Worm (Caenorhabditis elegans) whole organism, early embryonic: ENCODE results near the gene F07A11.4.

Source experiments
- B0310.2 ChIP-seq: sonication (generic microtip); optimal IDR thresholded peaks from 2 replicates; lab custom pipeline; 2016; ENCODE audit warnings: mild to moderate bottlenecking, missing genetic modification characterization, missing compliant biosample characterization
- F13C5.2 ChIP-seq: sonication (generic microtip); optimal IDR thresholded peaks from 2 replicates; lab custom pipeline; 2017; ENCODE audit warnings: mild to moderate bottlenecking, missing genetic modification characterization, inconsistent platforms, missing compliant biosample characterization
- aly-1 ChIP-seq: sonication (generic microtip); optimal IDR thresholded peaks from 2 replicates; lab custom pipeline; 2016; ENCODE audit warnings: missing genetic modification characterization, missing compliant biosample characterization
- ama-1 ChIP-seq: fragments of 150-350 bp; optimal IDR thresholded peaks from 2 replicates; lab custom pipeline; 2014
- ceh-13 ChIP-seq: fragments of 200-800 bp; sonication (Bioruptor generic); optimal IDR thresholded peaks from 2 replicates; lab custom pipeline; 2018; ENCODE audit warnings: mild to moderate bottlenecking, missing genetic modification characterization, missing compliant biosample characterization
- ceh-36 ChIP-seq: sonication (generic microtip); optimal IDR thresholded peaks from 2 replicates; lab custom pipeline; 2016; ENCODE audit warnings: missing genetic modification characterization, inconsistent platforms, missing compliant biosample characterization
- ets-7 ChIP-seq: sonication (generic microtip); optimal IDR thresholded peaks from 2 replicates; lab custom pipeline; 2016; ENCODE audit warnings: missing genotype, missing genetic modification characterization, missing compliant biosample characterization
- flt-1 ChIP-seq: fragments of 200-800 bp; sonication (Bioruptor generic); IDR thresholded peaks from 2 replicates; pipeline ENCODE4 v1.3.6; 2022; ENCODE audit warnings: missing genetic modification characterization, missing compliant biosample characterization
- hmbx-1 ChIP-seq: sonication (generic microtip); optimal IDR thresholded peaks from 2 replicates; lab custom pipeline; 2016; ENCODE audit warnings: mild to moderate bottlenecking, missing genetic modification characterization, missing compliant biosample characterization
- hmg-4 ChIP-seq: fragments of 200-800 bp; sonication (Bioruptor generic); optimal IDR thresholded peaks from 2 replicates; lab custom pipeline; 2018; ENCODE audit warnings: mild to moderate bottlenecking, missing genetic modification characterization, missing compliant biosample characterization
- hnd-1 ChIP-seq: sonication (generic microtip); optimal IDR thresholded peaks from 2 replicates; lab custom pipeline; 2016; ENCODE audit warnings: missing genetic modification characterization, missing compliant biosample characterization
- pes-1 ChIP-seq: fragments of 200-800 bp; sonication (Bioruptor generic); IDR thresholded peaks from 2 replicates; pipeline ENCODE4 v1.3.6; 2022; ENCODE audit warnings: missing genetic modification reagents, missing genetic modification characterization, missing compliant biosample characterization
- scrt-1 ChIP-seq: fragments of 200-800 bp; sonication (Bioruptor generic); IDR thresholded peaks from 2 replicates; pipeline ENCODE4 v1.3.6; 2022; ENCODE audit warnings: missing genetic modification characterization, missing compliant biosample characterization
- sea-1 ChIP-seq: fragments of 200-800 bp; sonication (Bioruptor generic); conservative IDR thresholded peaks from 2 replicates; pipeline ENCODE4 v1.3.6; 2022; ENCODE audit warnings: missing genetic modification characterization, missing compliant biosample characterization
- tbx-11 ChIP-seq: fragments of 200-800 bp; sonication (Bioruptor generic); IDR thresholded peaks from 2 replicates; pipeline ENCODE4 v1.3.6; 2022; ENCODE audit warnings: missing genetic modification characterization, missing compliant biosample characterization
- tbx-37 ChIP-seq: fragments of 200-800 bp; sonication (Bioruptor generic); conservative IDR thresholded peaks from 2 replicates; pipeline ENCODE4 v1.3.6; 2022; ENCODE audit warnings: missing genetic modification reagents, missing genetic modification characterization, missing compliant biosample characterization
- tra-4 ChIP-seq: sonication (generic microtip); optimal IDR thresholded peaks from 2 replicates; lab custom pipeline; 2017; ENCODE audit warnings: missing genetic modification characterization, missing compliant biosample characterization

The F07A11.4 gene

DNA sequence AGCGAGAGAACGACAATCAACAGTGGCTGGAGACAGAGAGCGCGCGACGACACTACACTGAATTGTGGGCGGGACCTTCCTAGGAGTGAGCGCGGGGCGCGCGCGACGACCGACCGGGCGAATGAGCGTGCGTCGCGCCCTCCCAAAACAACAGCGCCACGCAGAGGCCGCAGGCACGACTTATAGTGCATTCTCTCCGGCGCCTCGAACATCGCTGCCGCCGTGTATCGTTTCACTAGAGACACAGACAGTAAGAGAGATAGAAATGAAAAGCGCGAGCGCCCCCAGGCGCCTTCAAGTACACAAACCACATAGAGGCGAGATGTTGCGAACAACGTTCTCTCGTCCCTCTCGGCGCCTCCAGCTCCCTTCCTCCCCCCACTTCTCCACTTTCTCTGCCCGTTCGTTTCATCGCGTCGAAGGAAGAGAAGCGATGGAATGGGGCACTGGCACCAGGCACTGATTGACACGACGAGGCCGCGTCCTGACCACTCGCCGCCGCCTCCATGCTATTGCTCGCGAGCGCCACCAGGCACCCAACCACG is 19.2 kb downstream of the F07A11.4 start:
- TF ChIP-seq tbx-11 (GFP tag; lab: Robert Waterston, UW) (no peak), tbx-37 (no peak), ama-1 (lab: Kevin White, UChicago) (no peak), pes-1 (peak; percentile 9; the same call in 1 of the 2 replicates), hmbx-1 (tag; lab: Kevin White, UChicago) (no peak), hmg-4 (GFP tag; lab: Kevin White, UChicago) (no peak), ceh-13 (GFP tag; lab: Kevin White, UChicago) (no peak), aly-1 (tag; lab: Kevin White, UChicago) (no peak), scrt-1 (no peak), B0310.2 (peak; percentile 70), hnd-1 (tag; lab: Kevin White, UChicago) (no peak), tra-4 (tag; lab: Kevin White, UChicago) (no peak), ets-7 (tag; lab: Kevin White, UChicago) (no peak), F13C5.2 (tag; lab: Kevin White, UChicago) (no peak)

DNA sequence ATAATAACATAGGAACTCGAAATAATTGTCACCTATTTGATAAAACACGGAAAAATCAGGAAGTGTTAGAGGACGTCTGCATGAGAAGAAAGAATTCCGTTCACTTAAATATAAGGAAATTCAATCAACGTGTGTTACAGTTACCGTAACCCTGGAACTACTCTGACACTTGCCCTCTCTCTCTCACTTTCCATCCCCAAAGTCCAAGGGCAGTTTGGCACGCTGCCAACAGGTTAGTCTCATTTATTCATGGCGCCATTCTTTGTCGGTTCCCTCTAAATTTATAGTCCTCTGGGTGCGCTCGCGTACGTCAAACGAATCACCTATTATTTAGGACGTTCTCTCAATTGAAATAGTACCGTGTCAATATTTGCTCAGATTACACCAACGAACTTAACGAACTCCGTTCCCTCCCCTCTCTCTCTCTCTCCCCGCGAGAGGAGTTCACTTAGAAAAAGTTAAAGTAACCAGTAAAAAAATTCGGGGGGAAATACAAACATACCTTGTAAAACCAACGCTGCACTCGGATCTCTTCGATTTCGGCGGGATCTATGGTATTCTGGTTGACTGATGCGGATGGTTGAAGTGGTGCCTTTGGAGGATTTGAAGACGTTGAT is 19.9 kb downstream of the F07A11.4 start:
- TF ChIP-seq aly-1 (tag; lab: Kevin White, UChicago) (no peak), pes-1 (no peak)

DNA sequence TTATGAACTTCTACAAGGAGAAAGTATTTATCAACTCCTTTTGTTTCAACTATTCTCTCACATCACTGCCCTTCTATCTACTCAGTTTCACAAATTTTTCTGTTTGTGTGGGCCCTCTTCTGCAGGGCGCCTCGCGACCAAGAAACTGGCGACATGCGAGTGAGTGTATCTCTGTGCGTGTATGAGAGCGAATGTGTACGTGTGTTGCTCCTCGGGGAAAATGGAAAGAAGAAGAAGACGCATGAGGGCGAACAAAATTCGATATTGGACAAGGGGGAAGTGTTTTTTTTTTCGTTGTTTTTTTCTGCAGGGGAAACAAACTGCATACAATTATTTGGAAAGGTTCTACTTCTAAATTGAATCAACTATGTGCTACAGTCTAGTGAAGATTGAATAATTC is 20.8 kb downstream of the F07A11.4 start:
- TF ChIP-seq ets-7 (tag; lab: Kevin White, UChicago): no peak
- TF ChIP-seq tbx-37: no peak
- TF ChIP-seq hnd-1 (tag; lab: Kevin White, UChicago): no peak
- no peak for TF ChIP-seq B0310.2
- TF ChIP-seq ceh-36: no peak
- TF ChIP-seq tbx-11 (GFP tag; lab: Robert Waterston, UW): no peak
- no peak for TF ChIP-seq ceh-13 (GFP tag; lab: Kevin White, UChicago)
- TF ChIP-seq scrt-1: no peak
- no peak for TF ChIP-seq hmg-4 (GFP tag; lab: Kevin White, UChicago)
- TF ChIP-seq tra-4 (tag; lab: Kevin White, UChicago): no peak

DNA sequence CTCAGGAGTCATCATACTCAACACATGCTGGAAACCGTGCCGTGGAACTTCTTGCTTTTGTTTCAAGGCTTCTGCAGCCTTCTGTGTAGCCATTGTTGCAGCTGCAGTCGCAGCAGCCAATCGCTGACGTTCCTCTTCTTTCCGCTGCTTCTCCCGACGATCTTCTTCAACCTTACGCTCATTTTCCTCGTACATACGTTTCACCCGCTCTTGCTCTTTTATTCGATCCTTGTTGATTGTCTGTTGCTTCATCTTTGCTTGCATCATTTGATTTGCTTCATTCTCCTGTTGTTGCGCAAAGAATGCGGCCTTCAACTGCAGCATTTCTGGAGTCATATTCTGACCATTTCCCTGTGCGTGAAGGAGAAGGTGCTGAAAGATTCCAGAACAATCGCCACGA is 21.8 kb downstream of the F07A11.4 start:
- TF ChIP-seq ama-1 (lab: Kevin White, UChicago) (no peak), aly-1 (tag; lab: Kevin White, UChicago) (peak; percentile 63), F13C5.2 (tag; lab: Kevin White, UChicago) (no peak), ceh-13 (GFP tag; lab: Kevin White, UChicago) (no peak), flt-1 (GFP tag; lab: Robert Waterston, UW) (no peak), tra-4 (tag; lab: Kevin White, UChicago) (no peak), hnd-1 (tag; lab: Kevin White, UChicago) (no peak), hmbx-1 (tag; lab: Kevin White, UChicago) (no peak)

DNA sequence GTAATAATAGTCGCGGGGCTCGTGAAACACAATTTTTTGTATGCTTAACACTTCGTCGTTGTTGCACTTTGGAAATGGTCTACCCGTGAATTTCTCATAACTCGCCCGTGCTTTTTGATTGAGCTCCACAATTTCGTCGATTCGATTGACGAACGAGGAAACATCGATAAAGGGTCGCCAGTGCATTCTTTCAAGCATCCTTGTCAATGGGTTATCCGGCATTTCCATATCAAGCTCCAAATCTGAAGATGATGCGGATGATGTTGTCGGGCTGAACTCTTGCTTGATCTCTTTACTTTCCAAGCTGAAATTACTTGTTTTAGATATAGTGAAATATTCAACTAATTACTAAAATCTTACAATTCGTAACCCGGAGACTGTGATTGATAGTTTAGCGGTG is 27.1 kb downstream of the F07A11.4 start:
- TF ChIP-seq scrt-1 (no peak), ets-7 (tag; lab: Kevin White, UChicago) (no peak), hnd-1 (tag; lab: Kevin White, UChicago) (no peak), tra-4 (tag; lab: Kevin White, UChicago) (no peak), aly-1 (tag; lab: Kevin White, UChicago) (no peak)

DNA sequence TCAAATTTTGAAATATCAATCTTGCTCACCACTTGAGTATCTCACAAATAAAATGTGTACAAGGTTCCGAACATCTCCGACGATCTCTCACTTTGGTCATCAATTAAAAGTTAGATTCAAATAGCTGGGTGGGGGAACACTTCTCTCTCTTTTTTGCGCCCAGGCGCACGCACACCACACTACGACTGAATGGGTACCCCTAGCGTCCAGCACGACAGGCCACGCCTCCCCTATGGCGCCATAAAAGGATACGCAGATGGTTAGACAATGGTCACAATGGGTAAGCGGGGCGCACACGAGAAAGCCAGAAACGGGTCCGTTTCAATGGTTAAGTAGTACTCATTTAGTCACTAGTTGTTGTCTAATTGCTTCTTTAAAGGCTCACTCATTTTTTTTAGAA is 29.1 kb downstream of the F07A11.4 start:
- TF ChIP-seq ceh-13 (GFP tag; lab: Kevin White, UChicago) (no peak), scrt-1 (no peak), aly-1 (tag; lab: Kevin White, UChicago) (no peak), ama-1 (lab: Kevin White, UChicago) (no peak), ets-7 (tag; lab: Kevin White, UChicago) (no peak), B0310.2 (peak; percentile 8), tbx-37 (no peak), pes-1 (no peak), flt-1 (GFP tag; lab: Robert Waterston, UW) (no peak), hnd-1 (tag; lab: Kevin White, UChicago) (no peak), F13C5.2 (tag; lab: Kevin White, UChicago) (no peak), ceh-36 (no peak), hmg-4 (GFP tag; lab: Kevin White, UChicago) (peak; percentile 3), tbx-11 (GFP tag; lab: Robert Waterston, UW) (no peak), hmbx-1 (tag; lab: Kevin White, UChicago) (no peak), tra-4 (tag; lab: Kevin White, UChicago) (no peak), sea-1 (0 out of 2 replicates have a peak, but pooled peaks have one; percentile 9)

DNA sequence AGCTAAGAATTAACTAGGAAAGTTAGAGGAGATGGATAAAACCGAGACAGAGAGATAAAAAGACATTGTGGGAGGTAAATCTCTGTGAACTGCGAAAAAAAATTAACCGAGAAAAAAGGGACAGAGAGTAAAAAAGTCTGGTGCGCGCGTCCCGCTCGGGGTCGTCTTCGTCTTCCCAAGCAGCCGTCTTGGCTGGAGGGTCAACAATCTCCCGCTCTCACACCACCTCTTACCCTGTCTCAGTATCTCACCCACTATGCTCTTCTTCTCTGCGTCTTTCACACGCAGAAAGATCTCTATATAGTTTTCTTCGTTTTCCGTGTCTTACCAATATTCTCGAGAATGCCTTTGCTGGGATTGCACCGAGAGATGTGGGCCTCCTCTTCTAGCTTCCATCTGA is 31.9 kb downstream of the F07A11.4 start:
- TF ChIP-seq hmg-4 (GFP tag; lab: Kevin White, UChicago): peak; percentile 63
- TF ChIP-seq tbx-11 (GFP tag; lab: Robert Waterston, UW): no peak
- no peak for TF ChIP-seq ets-7 (tag; lab: Kevin White, UChicago)

DNA sequence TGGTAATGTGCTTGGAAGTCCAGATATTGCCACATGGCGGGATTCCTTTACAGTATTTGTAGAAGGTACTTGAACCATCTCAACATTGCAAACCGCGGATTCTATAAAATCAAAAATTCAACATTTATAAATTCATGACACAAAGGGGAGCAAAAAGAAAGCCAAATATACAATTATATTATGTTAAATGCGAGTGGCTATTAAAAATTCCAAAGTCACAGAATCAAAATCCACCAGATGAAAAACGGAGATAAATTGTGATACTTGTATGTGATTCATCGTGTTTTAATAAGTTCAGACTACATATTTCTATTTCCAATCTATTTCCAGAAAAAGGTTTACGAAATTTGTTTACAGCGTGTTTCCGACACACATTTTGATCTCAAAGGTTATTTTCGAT is 32.7 kb downstream of the F07A11.4 start, which contains the start of gene din-1:
TSS of gene din-1 (minus strand) at position 101 of the 400 bp plus-strand sequence.
- TF ChIP-seq hmbx-1 (tag; lab: Kevin White, UChicago) (no peak), pes-1 (no peak), tra-4 (tag; lab: Kevin White, UChicago) (no peak), ets-7 (tag; lab: Kevin White, UChicago) (no peak), sea-1 (no peak), hnd-1 (tag; lab: Kevin White, UChicago) (no peak), tbx-11 (GFP tag; lab: Robert Waterston, UW) (no peak), aly-1 (tag; lab: Kevin White, UChicago) (no peak), hmg-4 (GFP tag; lab: Kevin White, UChicago) (no peak), ama-1 (lab: Kevin White, UChicago) (no peak), tbx-37 (no peak), flt-1 (GFP tag; lab: Robert Waterston, UW) (no peak)
